Worm (Caenorhabditis elegans): ENCODE measurements around the gene rps-18.

DNA sequence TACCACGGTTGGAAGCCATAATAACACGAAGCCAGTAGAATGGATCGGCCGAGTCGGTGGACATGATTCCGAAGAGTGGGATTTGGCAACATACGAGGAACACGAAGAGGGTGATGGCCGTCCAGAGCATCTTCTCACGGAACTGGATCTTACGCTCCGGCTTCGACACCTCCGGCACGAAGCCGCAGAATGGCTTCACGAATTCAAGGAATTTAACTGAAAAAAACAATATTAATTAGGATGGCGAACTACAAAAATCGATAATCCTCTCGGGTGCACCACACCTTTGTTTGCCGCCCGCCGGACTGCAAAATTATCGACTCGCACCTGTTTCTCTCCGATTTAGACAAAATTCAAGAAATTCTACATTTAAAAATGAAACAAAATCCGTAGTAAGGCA, 1.3 kb upstream of the rps-18 start:
- TF ChIP-seq unc-62 (GFP tag; optimal IDR thresholded peaks at IDR 0.05) = no peak
- no peak for TF ChIP-seq nhr-11 (tag; optimal IDR thresholded peaks at IDR 0.05)
- TF ChIP-seq nhr-237 (tag; optimal IDR thresholded peaks at IDR 0.05) = no peak
- TF ChIP-seq ceh-16 (tag; optimal IDR thresholded peaks at IDR 0.05) = no peak
- TF ChIP-seq nhr-25 (tag; optimal IDR thresholded peaks at IDR 0.05) = no peak
- TF ChIP-seq C34F6.9 (tag; optimal IDR thresholded peaks at IDR 0.05) = no peak
- no peak for TF ChIP-seq unc-55 (GFP tag; optimal IDR thresholded peaks at IDR 0.05)
- no peak for TF ChIP-seq gmeb-1 (tag; optimal IDR thresholded peaks at IDR 0.05)
